Fruit fly (Drosophila melanogaster) whole organism, wandering third instar larva: Measurements from ENCODE around the gene CG43155.
A peak's percentile ranks its signal among the peaks of the same experiment; 100 is the strongest.

Source experiments
- Dfd ChIP-seq: fragments of >200 bp; optimal IDR thresholded peaks from 2 replicates; lab custom pipeline; 2017; ENCODE audit warnings: missing biosample characterization, missing genetic modification characterization
- Dif ChIP-seq: fragments of 200-275, 200-300 bp; sonication (Bioruptor generic); optimal IDR thresholded peaks from 2 replicates; lab custom pipeline; 2018; ENCODE audit warnings: missing biosample characterization, missing genetic modification characterization; ENCODE audit not compliant: partially characterized antibody
- GATAd ChIP-seq: sonication (Bioruptor generic); optimal IDR thresholded peaks from 2 replicates; lab custom pipeline; 2016; ENCODE audit warnings: missing biosample characterization, missing genetic modification characterization
- br ChIP-seq: fragments of 200-800 bp; sonication (Bioruptor generic); optimal IDR thresholded peaks from 2 replicates; lab custom pipeline; 2016; ENCODE audit warnings: missing biosample characterization, missing genetic modification characterization
- h ChIP-seq: fragments of 200-800 bp; sonication (Bioruptor generic); optimal IDR thresholded peaks from 3 replicates; lab custom pipeline; 2016; ENCODE audit warnings: missing biosample characterization, mild to moderate bottlenecking, missing genetic modification characterization
- pan ChIP-seq: fragments of >200 bp; optimal IDR thresholded peaks from 2 replicates; lab custom pipeline; 2017
- psq ChIP-seq: fragments of 200-800 bp; sonication (Bioruptor generic); optimal IDR thresholded peaks from 3 replicates; lab custom pipeline; 2017; ENCODE audit warnings: missing biosample characterization, mild to moderate bottlenecking, missing genetic modification characterization, moderate library complexity
- usp ChIP-seq: fragments of >200 bp; optimal IDR thresholded peaks from 2 replicates; lab custom pipeline; 2017; ENCODE audit warnings: missing biosample characterization, missing genetic modification characterization

- TF ChIP-seq psq (GFP tag; lab: Kevin White, UChicago) = peak; percentile 87
- peak; percentile 21 for TF ChIP-seq Dfd (GFP tag; lab: Kevin White, UChicago)
- TF ChIP-seq br (GFP tag; lab: Kevin White, UChicago) = peak; percentile 95
- TF ChIP-seq GATAd (GFP tag; lab: Kevin White, UChicago) = peak; percentile 35
- no peak for TF ChIP-seq pan (lab: Kevin White, UChicago)
- TF ChIP-seq Dif (GFP tag; lab: Kevin White, UChicago) = peak; percentile 63
- no peak for TF ChIP-seq usp (GFP tag; lab: Kevin White, UChicago)
- TF ChIP-seq h (GFP tag; lab: Kevin White, UChicago) = peak; percentile 96
Observed at dm6 chrX:11423277-11423717, 36.3 kb upstream of the CG43155 start.
